Worm (Caenorhabditis elegans) whole organism, L1 larva: ENCODE data around the gene M163.21.

Experiments used
- C04F5.9 ChIP-seq: sonication (generic microtip); optimal IDR thresholded peaks from 2 replicates; lab custom pipeline; 2016; ENCODE audit warnings: missing genetic modification characterization, missing compliant biosample characterization
- alr-1 ChIP-seq: fragments of 200-800 bp; sonication (Bioruptor generic); optimal IDR thresholded peaks from 2 replicates; lab custom pipeline; 2018; ENCODE audit warnings: borderline replicate concordance, mild to moderate bottlenecking, missing genetic modification characterization, missing compliant biosample characterization
- ceh-90 ChIP-seq: sonication (generic microtip); optimal IDR thresholded peaks from 2 replicates; lab custom pipeline; 2016; ENCODE audit warnings: missing genetic modification characterization, missing compliant biosample characterization
- lsy-2 ChIP-seq, 2 experiments: fragments of 150-350 bp; optimal IDR thresholded peaks; 2 replicates each; lab custom pipeline; 2014; ENCODE audit warnings: missing biosample characterization in 2 of 2, missing genetic modification characterization in 2 of 2
- mdl-1 ChIP-seq, 2 experiments: fragments of 150-350 bp; optimal IDR thresholded peaks; 2 replicates each; lab custom pipeline; 2014 to 2017; ENCODE audit warnings: missing biosample characterization in 2 of 2, missing genetic modification characterization in 2 of 2, inconsistent platforms in 1 of 2
- nhr-237 ChIP-seq: fragments of 150-350 bp; optimal IDR thresholded peaks from 2 replicates; lab custom pipeline; 2014; ENCODE audit warnings: missing biosample characterization, missing genetic modification characterization
- nhr-28 ChIP-seq: fragments of 150-350 bp; optimal IDR thresholded peaks from 2 replicates; lab custom pipeline; 2014; ENCODE audit warnings: missing biosample characterization, missing genetic modification characterization

- TF ChIP-seq nhr-237 (no peak), C04F5.9 (tag; lab: Kevin White, UChicago) (no peak), ceh-90 (no peak), alr-1 (tag; lab: Kevin White, UChicago) (no peak), mdl-1 (tag; optimal IDR thresholded peaks at IDR 0.05; lab: Kevin White, UChicago) (no peak), lsy-2 (tag; optimal IDR thresholded peaks at IDR 0.05; lab: Kevin White, UChicago) (no peak), nhr-28 (tag; lab: Kevin White, UChicago) (no peak)
These were observed 21.2 kb downstream of the M163.21 start for ce11 chrX:14487832-14488231.
